Worm (Caenorhabditis elegans): ENCODE results near the gene F28F8.9.
A peak's percentile ranks its signal among the peaks of the same experiment; 100 is the strongest.

The F28F8.9 gene

DNA sequence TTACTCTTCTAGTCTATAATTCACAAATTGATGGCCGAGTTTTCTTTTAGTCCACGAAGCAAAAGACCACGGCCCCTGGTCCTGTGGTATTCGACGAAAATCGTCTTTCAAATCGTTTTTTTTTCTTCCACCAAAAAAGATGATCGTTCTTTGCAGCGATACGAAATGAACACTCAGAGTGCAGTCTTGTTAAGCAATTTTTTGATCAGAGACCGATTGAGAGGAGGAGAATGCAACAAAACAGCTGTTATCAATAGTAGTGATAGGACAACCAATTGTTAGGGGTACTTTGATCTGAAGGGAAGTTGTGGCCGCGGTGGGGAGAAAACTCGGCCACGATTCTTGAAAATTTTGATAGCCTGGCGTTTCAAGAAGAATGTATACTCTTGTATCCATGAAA, 14.5 kb downstream of the F28F8.9 start (continued):
- TF ChIP-seq ceh-63 (GFP tag; optimal IDR thresholded peaks at IDR 0.05), result no peak
- TF ChIP-seq nhr-237 (tag; optimal IDR thresholded peaks at IDR 0.05), result no peak
- peak; percentile 59 for TF ChIP-seq ztf-4 (tag; optimal IDR thresholded peaks at IDR 0.05)
- TF ChIP-seq hlh-17 (GFP tag; optimal IDR thresholded peaks at IDR 0.05; ENCODE audit: borderline replicate concordance), result no peak
- TF ChIP-seq mep-1 (tag; optimal IDR thresholded peaks at IDR 0.05), result no peak
- no peak for TF ChIP-seq nhr-12 (tag; optimal IDR thresholded peaks at IDR 0.05)
- TF ChIP-seq xbp-1 (tag; optimal IDR thresholded peaks at IDR 0.05), result peak; percentile 7
- no peak for TF ChIP-seq hpl-2 (GFP tag; optimal IDR thresholded peaks at IDR 0.05)
- no peak for TF ChIP-seq mab-9 (GFP tag; IDR thresholded peaks at IDR 0.05)
- TF ChIP-seq fos-1 (tag; optimal IDR thresholded peaks at IDR 0.05), result no peak
- TF ChIP-seq zag-1 (tag; optimal IDR thresholded peaks at IDR 0.05), result no peak
- TF ChIP-seq fkh-10 (GFP tag; optimal IDR thresholded peaks at IDR 0.05), result no peak
- TF ChIP-seq fkh-4 (tag; optimal IDR thresholded peaks at IDR 0.05; ENCODE audit: borderline replicate concordance), result no peak
- no peak for TF ChIP-seq ceh-88 (GFP tag; IDR thresholded peaks at IDR 0.05)
- TF ChIP-seq sptf-1 (tag; optimal IDR thresholded peaks at IDR 0.05), result no peak
- peak; percentile 43 for TF ChIP-seq blmp-1 (tag; optimal IDR thresholded peaks at IDR 0.05)
- peak; percentile 52 for TF ChIP-seq unc-130 (tag; optimal IDR thresholded peaks at IDR 0.05)
- peak; percentile 87 for TF ChIP-seq rnt-1 (tag; optimal IDR thresholded peaks at IDR 0.05)
- TF ChIP-seq skn-1 (tag; optimal IDR thresholded peaks at IDR 0.05), result no peak
- no peak for TF ChIP-seq pax-3 (tag; optimal IDR thresholded peaks at IDR 0.05)
- no peak for TF ChIP-seq unc-30 (tag; optimal IDR thresholded peaks at IDR 0.05)
- no peak for TF ChIP-seq aha-1 (tag; optimal IDR thresholded peaks at IDR 0.05)
- TF ChIP-seq dpl-1 (GFP tag; optimal IDR thresholded peaks at IDR 0.05), result peak in 1 of 3 experiments; percentile 13
- TF ChIP-seq tbx-2 (tag; optimal IDR thresholded peaks at IDR 0.05), result peak; percentile 45
- TF ChIP-seq mdl-1 (tag; optimal IDR thresholded peaks at IDR 0.05), result peak in 1 of 2 experiments; percentile 70
- TF ChIP-seq snu-23 (GFP tag; optimal IDR thresholded peaks at IDR 0.05), result peak; percentile 54
- TF ChIP-seq aly-2 (tag; optimal IDR thresholded peaks at IDR 0.05), result no peak
- TF ChIP-seq pag-3 (tag; optimal IDR thresholded peaks at IDR 0.05; ENCODE audit: borderline replicate concordance, insufficient read depth), result no peak
- peak; percentile 98 for TF ChIP-seq nhr-19 (GFP tag; conservative IDR thresholded peaks at IDR 0.05)
- TF ChIP-seq lin-14 (GFP tag; optimal IDR thresholded peaks at IDR 0.05), result peak; percentile 72
- no peak for TF ChIP-seq ceh-8 (GFP tag; optimal IDR thresholded peaks at IDR 0.05)
- TF ChIP-seq swsn-7 (tag; optimal IDR thresholded peaks at IDR 0.05), result peak; percentile 22
- TF ChIP-seq ceh-82 (tag; optimal IDR thresholded peaks at IDR 0.05), result no peak
- peak; percentile 16 for TF ChIP-seq lir-3 (tag; optimal IDR thresholded peaks at IDR 0.05; ENCODE audit: poor library complexity)
- no peak for TF ChIP-seq tlp-1 (tag; optimal IDR thresholded peaks at IDR 0.05)
- TF ChIP-seq Y116A8C.19 (tag; optimal IDR thresholded peaks at IDR 0.05; ENCODE audit: borderline replicate concordance), result no peak
- no peak for TF ChIP-seq ces-1 (GFP tag; optimal IDR thresholded peaks at IDR 0.05)
- no peak for TF ChIP-seq zip-4 (GFP tag; optimal IDR thresholded peaks at IDR 0.05)
- TF ChIP-seq dsc-1 (tag; optimal IDR thresholded peaks at IDR 0.05), result no peak
- TF ChIP-seq ets-5 (GFP tag; IDR thresholded peaks at IDR 0.05), result no peak
- TF ChIP-seq unc-98 (GFP tag; IDR thresholded peaks at IDR 0.05), result no peak
- TF ChIP-seq nhr-76 (tag; optimal IDR thresholded peaks at IDR 0.05), result no peak
- TF ChIP-seq lin-39 (tag; optimal IDR thresholded peaks at IDR 0.05), result peak; percentile 47
- no peak for TF ChIP-seq nhr-28 (tag; optimal IDR thresholded peaks at IDR 0.05)
- TF ChIP-seq unc-86 (tag; optimal IDR thresholded peaks at IDR 0.05), result no peak
- peak; percentile 93 for TF ChIP-seq nhr-20 (tag; optimal IDR thresholded peaks at IDR 0.05)
- TF ChIP-seq snpc-4 (tag; optimal IDR thresholded peaks at IDR 0.05), result no peak
- no peak for TF ChIP-seq ceh-90 (tag; optimal IDR thresholded peaks at IDR 0.05)
